Worm (Caenorhabditis elegans) whole organism, midembryonic: ENCODE data around the gene C25H3.1.

Source experiments
- T22C8.4 ChIP-seq: fragments of 200-800 bp; sonication (Bioruptor generic); IDR thresholded peaks from 2 replicates; pipeline ENCODE4 v1.3.6; 2022; ENCODE audit warnings: missing genetic modification characterization, missing compliant biosample characterization
- cog-1 ChIP-seq: sonication (generic microtip); optimal IDR thresholded peaks from 2 replicates; lab custom pipeline; 2016; ENCODE audit warnings: missing genetic modification characterization, missing compliant biosample characterization
- flt-1 ChIP-seq: fragments of 200-800 bp; sonication (Bioruptor generic); IDR thresholded peaks from 2 replicates; pipeline ENCODE4 v1.3.6; 2022; ENCODE audit warnings: missing genetic modification characterization, missing compliant biosample characterization
- klf-2 ChIP-seq: fragments of 200-800 bp; sonication (Bioruptor generic); conservative IDR thresholded peaks from 2 replicates; pipeline ENCODE4 v1.3.6; 2022; ENCODE audit warnings: missing genetic modification reagents, missing genetic modification characterization, missing compliant biosample characterization
- tab-1 ChIP-seq: fragments of 200-800 bp; sonication (Bioruptor generic); IDR thresholded peaks from 2 replicates; pipeline ENCODE4 v1.3.6; 2022; ENCODE audit warnings: missing genetic modification characterization, missing compliant biosample characterization
- ztf-23 ChIP-seq: fragments of 200-800 bp; sonication (Bioruptor generic); IDR thresholded peaks from 2 replicates; pipeline ENCODE4 v1.3.6; 2022; ENCODE audit warnings: missing genetic modification reagents, missing genetic modification characterization, missing compliant biosample characterization
- ztf-29 ChIP-seq: fragments of 200-800 bp; sonication (Bioruptor generic); IDR thresholded peaks from 2 replicates; pipeline ENCODE4 v1.3.6; 2022; ENCODE audit warnings: missing genetic modification reagents, missing genetic modification characterization, missing compliant biosample characterization

DNA sequence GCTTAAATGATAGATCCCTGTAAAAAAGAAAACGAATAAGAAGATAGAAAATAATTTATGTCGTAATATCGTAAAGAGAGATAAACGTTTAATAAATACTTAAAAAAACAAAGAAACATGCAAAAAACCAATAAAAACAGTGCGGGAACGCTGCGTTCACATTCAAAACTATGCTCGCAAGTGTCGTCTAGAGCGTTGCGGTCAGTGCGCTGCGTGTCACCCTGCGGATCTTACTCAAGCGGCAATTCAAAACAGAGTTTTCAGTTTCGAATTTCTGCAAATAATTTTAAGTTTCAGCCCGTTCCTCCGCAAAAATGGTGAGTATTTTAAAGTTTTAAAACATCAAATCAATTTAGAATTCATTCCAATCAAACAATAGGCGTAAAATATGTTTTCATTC, 15.9 kb downstream of the C25H3.1 start, which contains the start of the genes tiar-1 and lelo-4:
- TF ChIP-seq tab-1 (GFP tag; lab: Robert Waterston, UW), result no peak
- no peak for TF ChIP-seq ztf-29
- TF ChIP-seq flt-1 (GFP tag; lab: Robert Waterston, UW), result 0 out of 2 replicates have a peak, but pooled peaks have one; percentile 13
- TF ChIP-seq klf-2 (GFP tag; lab: Robert Waterston, UW), result no peak
- no peak for TF ChIP-seq cog-1
- no peak for TF ChIP-seq T22C8.4 (GFP tag; lab: Robert Waterston, UW)
- no peak for TF ChIP-seq ztf-23
